Worm (Caenorhabditis elegans): Measurements from ENCODE around the gene F39E9.14.

Gene F39E9.14

ce11 chrII:3267365-3267764, 23.1 kb downstream of the F39E9.14 start, which contains the start of gene F02E11.7:
Gene F02E11.7, plus strand, starts transcription at chrII:3267665.
- TF ChIP-seq fkh-8 (tag; optimal IDR thresholded peaks at IDR 0.05) (peak; percentile 11), fkh-10 (GFP tag; optimal IDR thresholded peaks at IDR 0.05) (no peak)

ce11 chrII:3264704-3265103, 25.7 kb downstream of the F39E9.14 start:
- TF ChIP-seq pax-3 (tag; optimal IDR thresholded peaks at IDR 0.05) (no peak), unc-130 (tag; optimal IDR thresholded peaks at IDR 0.05) (no peak), aly-2 (tag; optimal IDR thresholded peaks at IDR 0.05) (no peak), lin-39 (tag; optimal IDR thresholded peaks at IDR 0.05) (no peak), jun-1 (tag; optimal IDR thresholded peaks at IDR 0.05) (no peak), Y116A8C.19 (tag; optimal IDR thresholded peaks at IDR 0.05; ENCODE audit: borderline replicate concordance) (no peak), F16B12.6 (tag; optimal IDR thresholded peaks at IDR 0.05) (no peak), elt-3 (tag; optimal IDR thresholded peaks at IDR 0.05) (no peak), mef-2 (tag; optimal IDR thresholded peaks at IDR 0.05) (no peak), nhr-84 (tag; optimal IDR thresholded peaks at IDR 0.05) (no peak), fkh-10 (GFP tag; optimal IDR thresholded peaks at IDR 0.05) (no peak), nhr-28 (tag; optimal IDR thresholded peaks at IDR 0.05) (no peak), sptf-1 (tag; optimal IDR thresholded peaks at IDR 0.05) (no peak), ztf-11 (tag; optimal IDR thresholded peaks at IDR 0.05) (no peak), nhr-47 (tag; optimal IDR thresholded peaks at IDR 0.05) (no peak), xbp-1 (tag; optimal IDR thresholded peaks at IDR 0.05) (no peak)

ce11 chrII:3262504-3262903, 27.9 kb downstream of the F39E9.14 start, which contains the start of gene F02E11.2:
Gene F02E11.2, plus strand, starts transcription at chrII:3262804.
- no peak for TF ChIP-seq aly-2 (tag; optimal IDR thresholded peaks at IDR 0.05)
- no peak for TF ChIP-seq mdl-1 (tag; optimal IDR thresholded peaks at IDR 0.05)
- TF ChIP-seq nhr-85 (tag), result no peak
- no peak for TF ChIP-seq fkh-10 (GFP tag; optimal IDR thresholded peaks at IDR 0.05)
- TF ChIP-seq nhr-237 (tag; optimal IDR thresholded peaks at IDR 0.05), result no peak
- TF ChIP-seq ceh-63 (GFP tag; optimal IDR thresholded peaks at IDR 0.05), result no peak
- TF ChIP-seq grh-1 (GFP tag; IDR thresholded peaks at IDR 0.05), result no peak
- no peak for TF ChIP-seq sup-37 (GFP tag; optimal IDR thresholded peaks at IDR 0.05)
- no peak for TF ChIP-seq fos-1 (tag; optimal IDR thresholded peaks at IDR 0.05)
- TF ChIP-seq efl-3 (GFP tag; optimal IDR thresholded peaks at IDR 0.05), result no peak
- no peak for TF ChIP-seq lsy-2 (tag; optimal IDR thresholded peaks at IDR 0.05)

- TF ChIP-seq tbx-2 (tag; optimal IDR thresholded peaks at IDR 0.05), result no peak
- no peak for TF ChIP-seq skn-1 (tag; optimal IDR thresholded peaks at IDR 0.05)
- TF ChIP-seq C34B4.2 (tag; optimal IDR thresholded peaks at IDR 0.05), result no peak
- TF ChIP-seq elt-2 (tag; optimal IDR thresholded peaks at IDR 0.05), result no peak
- no peak for TF ChIP-seq sup-37 (GFP tag; optimal IDR thresholded peaks at IDR 0.05)
- no peak for TF ChIP-seq xbp-1 (tag; optimal IDR thresholded peaks at IDR 0.05)
- TF ChIP-seq F16B12.6 (tag; optimal IDR thresholded peaks at IDR 0.05), result no peak
- no peak for TF ChIP-seq nhr-237 (tag; optimal IDR thresholded peaks at IDR 0.05)
Measured at ce11 chrII:3259254-3259653, 31.2 kb downstream of the F39E9.14 start, which contains the start of gene gcy-19. Gene gcy-19, minus strand, starts transcription at chrII:3259354.

- TF ChIP-seq unc-130 (tag; optimal IDR thresholded peaks at IDR 0.05) (no peak), isw-1 (GFP tag; IDR thresholded peaks at IDR 0.05) (no peak), F16B12.6 (tag; optimal IDR thresholded peaks at IDR 0.05) (no peak), grh-1 (GFP tag; IDR thresholded peaks at IDR 0.05) (no peak), aly-2 (tag; optimal IDR thresholded peaks at IDR 0.05) (no peak), nhr-237 (tag; optimal IDR thresholded peaks at IDR 0.05) (no peak), nhr-11 (tag; optimal IDR thresholded peaks at IDR 0.05) (no peak), lin-13 (GFP tag; optimal IDR thresholded peaks at IDR 0.05) (no peak), tlp-1 (tag; optimal IDR thresholded peaks at IDR 0.05) (no peak), hlh-4 (tag; optimal IDR thresholded peaks at IDR 0.05) (no peak), hpl-2 (GFP tag; optimal IDR thresholded peaks at IDR 0.05) (no peak), alr-1 (tag; optimal IDR thresholded peaks at IDR 0.05; ENCODE audit: borderline replicate concordance) (no peak), jun-1 (tag; optimal IDR thresholded peaks at IDR 0.05) (no peak), skn-1 (tag; optimal IDR thresholded peaks at IDR 0.05) (no peak), fkh-4 (tag; optimal IDR thresholded peaks at IDR 0.05; ENCODE audit: borderline replicate concordance) (no peak), unc-98 (GFP tag; IDR thresholded peaks at IDR 0.05) (no peak), elt-3 (tag; optimal IDR thresholded peaks at IDR 0.05) (no peak), mef-2 (tag; optimal IDR thresholded peaks at IDR 0.05) (no peak), swsn-7 (tag; optimal IDR thresholded peaks at IDR 0.05) (no peak), nhr-12 (tag; optimal IDR thresholded peaks at IDR 0.05) (no peak)
Measured at ce11 chrII:3251782-3252181, 38.7 kb downstream of the F39E9.14 start.

Data from whole organism, L1 larva.